Worm (Caenorhabditis elegans): ENCODE measurements around the gene F32H5.1.
A peak's percentile ranks its signal among the peaks of the same experiment; 100 is the strongest.

F32H5.1 gene

DNA sequence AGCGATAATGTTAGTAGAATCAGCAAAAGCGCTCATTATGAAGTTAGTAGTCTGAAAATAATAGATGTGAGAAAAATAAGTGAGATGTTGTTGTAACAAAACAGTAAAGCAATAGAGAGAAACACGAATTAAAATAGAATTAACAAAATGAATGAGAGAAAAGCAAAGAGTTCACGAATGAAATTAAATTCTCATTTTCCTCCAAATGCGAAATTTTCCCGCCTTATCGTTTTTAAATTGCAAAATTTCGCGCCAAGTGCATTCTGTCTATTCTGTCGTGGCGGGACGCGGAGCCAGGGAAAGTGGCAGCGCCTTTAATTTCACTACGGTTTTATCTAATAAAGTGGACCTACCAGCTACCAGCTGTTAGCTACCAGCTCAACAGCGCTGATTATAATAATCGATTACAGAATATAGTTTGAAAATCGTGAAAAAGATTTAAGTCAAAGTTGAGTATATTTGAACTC, 45.6 kb downstream of the F32H5.1 start, which contains the start of gene nasp-2:
Gene nasp-2, minus strand, starts transcription at position 51 of the 467 bp plus-strand sequence.
- TF ChIP-seq ztf-22 (GFP tag; optimal IDR thresholded peaks at IDR 0.05) (no peak), cebp-2 (GFP tag; IDR thresholded peaks at IDR 0.05) (no peak), egrh-3 (GFP tag; IDR thresholded peaks at IDR 0.05) (peak; percentile 53; the same call in 1 of the 2 replicates), dpl-1 (GFP tag; optimal IDR thresholded peaks at IDR 0.05) (peak; percentile 99), him-1 (tag; optimal IDR thresholded peaks at IDR 0.05) (peak; percentile 50), ets-4 (GFP tag; optimal IDR thresholded peaks at IDR 0.05) (no peak), snpc-1.1 (tag; optimal IDR thresholded peaks at IDR 0.05; ENCODE audit: insufficient read depth) (peak; percentile 68), Y53G8AR.9 (GFP tag; conservative IDR thresholded peaks at IDR 0.05) (peak; percentile 92), mxl-1 (tag; optimal IDR thresholded peaks at IDR 0.05) (no peak), attf-6 (GFP tag; IDR thresholded peaks at IDR 0.05) (peak; percentile 89), unc-130 (GFP tag; optimal IDR thresholded peaks at IDR 0.05) (peak; percentile 90), cebp-1 (GFP tag; IDR thresholded peaks at IDR 0.05) (no peak), cebp-1 (tag; optimal IDR thresholded peaks at IDR 0.05) (peak; percentile 25), attf-5 (GFP tag; optimal IDR thresholded peaks at IDR 0.05) (peak; percentile 20), lir-1 (GFP tag; conservative IDR thresholded peaks at IDR 0.05) (peak; percentile 84), F57A8.1 (GFP tag; optimal IDR thresholded peaks at IDR 0.05) (no peak), ztf-26 (tag; optimal IDR thresholded peaks at IDR 0.05) (no peak), zfh-2 (GFP tag; conservative IDR thresholded peaks at IDR 0.05) (no peak), ceh-100 (GFP tag; IDR thresholded peaks at IDR 0.05) (peak; percentile 73), xnd-1 (tag; optimal IDR thresholded peaks at IDR 0.05) (peak; percentile 99), hsf-1 (GFP tag; IDR thresholded peaks at IDR 0.05) (peak; percentile 91), mcd-1 (GFP tag; IDR thresholded peaks at IDR 0.05) (peak; percentile 83), madf-3 (GFP tag; IDR thresholded peaks at IDR 0.05) (peak; percentile 94), F39B2.1 (GFP tag; IDR thresholded peaks at IDR 0.05) (no peak), somi-1 (GFP tag; optimal IDR thresholded peaks at IDR 0.05) (no peak), rcor-1 (GFP tag; IDR thresholded peaks at IDR 0.05) (peak; percentile 94), lin-54 (GFP tag; optimal IDR thresholded peaks at IDR 0.05) (peak; percentile 96), C17E4.6 (GFP tag; IDR thresholded peaks at IDR 0.05) (peak; percentile 88), T26A5.8 (tag; optimal IDR thresholded peaks at IDR 0.05) (no peak), T07F8.4 (tag; optimal IDR thresholded peaks at IDR 0.05) (no peak), lsl-1 (GFP tag; optimal IDR thresholded peaks at IDR 0.05) (peak; percentile 97), pbrm-1 (GFP tag; IDR thresholded peaks at IDR 0.05) (peak; percentile 82), ztf-28 (GFP tag; IDR thresholded peaks at IDR 0.05) (peak; percentile 78; the same call in 1 of the 2 replicates), hmg-1.2 (GFP tag; IDR thresholded peaks at IDR 0.05) (peak; percentile 68), F52B5.7 (tag; optimal IDR thresholded peaks at IDR 0.05) (no peak), snpc-4 (GFP tag; optimal IDR thresholded peaks at IDR 0.05) (peak; percentile 52), snpc-4 (tag; optimal IDR thresholded peaks at IDR 0.05) (peak in 3 of 4 experiments; percentile 44 to 64 (median 63)), bed-1 (GFP tag; IDR thresholded peaks at IDR 0.05) (no peak), lin-26 (GFP tag; IDR thresholded peaks at IDR 0.05) (peak; percentile 77), let-526 (GFP tag; IDR thresholded peaks at IDR 0.05) (peak; percentile 76; the same call in 1 of the 2 replicates), hrde-1 (tag; optimal IDR thresholded peaks at IDR 0.05; ENCODE audit: borderline replicate concordance) (peak; percentile 52), ceh-79 (tag; optimal IDR thresholded peaks at IDR 0.05) (no peak), aptf-3 (GFP tag; IDR thresholded peaks at IDR 0.05) (no peak), Y56A3A.18 (GFP tag; IDR thresholded peaks at IDR 0.05) (no peak), F23B12.7 (tag; optimal IDR thresholded peaks at IDR 0.05; ENCODE audit: insufficient read depth) (peak; percentile 43), F33H1.4 (GFP tag; IDR thresholded peaks at IDR 0.05) (peak; percentile 99), ekl-4 (GFP tag; IDR thresholded peaks at IDR 0.05) (peak; percentile 92), F57C9.4 (tag; optimal IDR thresholded peaks at IDR 0.05) (no peak), fkh-3 (tag; optimal IDR thresholded peaks at IDR 0.05) (no peak)
